Worm (Caenorhabditis elegans): ENCODE results near the gene F38B6.4.

F38B6.4 gene

DNA sequence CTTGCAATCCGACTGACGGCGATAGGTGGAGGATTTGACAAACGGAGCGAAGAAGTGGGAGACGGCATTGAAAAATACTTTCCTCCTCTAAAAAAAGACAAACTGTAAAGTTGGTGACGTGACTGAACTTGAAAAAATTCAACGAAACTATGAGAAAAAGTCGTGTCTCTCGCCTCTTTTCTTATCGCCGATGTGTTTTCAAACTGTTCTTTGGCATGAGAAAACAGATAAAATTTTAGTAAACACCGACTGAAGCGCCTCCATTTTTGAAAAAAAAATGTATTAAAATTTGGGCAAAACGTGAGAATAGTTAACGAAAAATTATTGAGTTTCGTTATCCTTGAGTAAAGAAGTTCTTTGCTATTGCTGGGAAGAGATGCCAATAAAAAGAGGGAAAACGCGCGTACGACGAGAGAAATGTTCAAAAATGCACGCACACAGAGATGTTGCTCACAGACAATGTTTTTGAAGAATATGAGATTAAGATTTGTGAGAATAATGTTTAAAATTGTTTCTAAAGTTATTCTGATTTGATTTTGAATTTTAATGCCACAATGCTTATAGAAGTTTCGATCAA lies 54.2 kb downstream of the F38B6.4 start (continued):
- TF ChIP-seq nhr-10 (tag; optimal IDR thresholded peaks at IDR 0.05) (no peak), R02D3.7 (tag; optimal IDR thresholded peaks at IDR 0.05) (no peak), ceh-28 (tag; optimal IDR thresholded peaks at IDR 0.05) (no peak), fos-1 (tag; optimal IDR thresholded peaks at IDR 0.05) (no peak), nhr-28 (tag; optimal IDR thresholded peaks at IDR 0.05) (no peak), mep-1 (tag; optimal IDR thresholded peaks at IDR 0.05) (peak; percentile 22), lin-39 (tag; optimal IDR thresholded peaks at IDR 0.05) (no peak), mes-2 (tag; optimal IDR thresholded peaks at IDR 0.05; ENCODE audit: poor library complexity, severe bottlenecking) (no peak), gei-8 (GFP tag; optimal IDR thresholded peaks at IDR 0.05) (no peak), lin-1 (GFP tag; IDR thresholded peaks at IDR 0.05) (no peak), daf-12 (tag; optimal IDR thresholded peaks at IDR 0.05) (no peak), hlh-11 (tag; optimal IDR thresholded peaks at IDR 0.05) (peak; percentile 54), jun-1 (tag; optimal IDR thresholded peaks at IDR 0.05) (no peak), F49E8.2 (tag; optimal IDR thresholded peaks at IDR 0.05; ENCODE audit: borderline replicate concordance) (no peak), zfp-2 (tag; optimal IDR thresholded peaks at IDR 0.05) (no peak), sdz-12 (GFP tag; optimal IDR thresholded peaks at IDR 0.05) (no peak), lin-13 (GFP tag; optimal IDR thresholded peaks at IDR 0.05) (no peak), cey-2 (tag; optimal IDR thresholded peaks at IDR 0.05; ENCODE audit: borderline replicate concordance, insufficient read depth) (no peak), dmd-8 (GFP tag; IDR thresholded peaks at IDR 0.05) (no peak), saeg-2 (GFP tag; IDR thresholded peaks at IDR 0.05) (no peak), mxl-2 (GFP tag; conservative IDR thresholded peaks at IDR 0.05) (no peak), ZK546.5 (tag; optimal IDR thresholded peaks at IDR 0.05) (no peak), tag-97 (GFP tag; IDR thresholded peaks at IDR 0.05) (no peak), snpc-4 (tag; optimal IDR thresholded peaks at IDR 0.05) (no peak), skn-1 (tag; optimal IDR thresholded peaks at IDR 0.05) (no peak), ces-1 (GFP tag; optimal IDR thresholded peaks at IDR 0.05) (peak; percentile 63), ceh-82 (tag; optimal IDR thresholded peaks at IDR 0.05) (no peak), madf-5 (GFP tag; IDR thresholded peaks at IDR 0.05) (no peak), arid-1 (GFP tag; conservative IDR thresholded peaks at IDR 0.05) (no peak), F37D6.2 (tag; optimal IDR thresholded peaks at IDR 0.05) (no peak), zip-2 (tag; optimal IDR thresholded peaks at IDR 0.05) (no peak), unc-62 (GFP tag; optimal IDR thresholded peaks at IDR 0.05 in 1 of 2) (no peak), unc-62 (tag; optimal IDR thresholded peaks at IDR 0.05) (no peak), F44E2.7 (GFP tag; IDR thresholded peaks at IDR 0.05) (no peak), daf-16 (GFP tag; optimal IDR thresholded peaks at IDR 0.05) (no peak), daf-16 (tag; optimal IDR thresholded peaks at IDR 0.05) (peak; percentile 81), hlh-30 (tag; optimal IDR thresholded peaks at IDR 0.05; ENCODE audit: insufficient read depth) (no peak), nhr-237 (tag; optimal IDR thresholded peaks at IDR 0.05) (no peak), nhr-48 (tag; optimal IDR thresholded peaks at IDR 0.05) (no peak), nhr-102 (tag; optimal IDR thresholded peaks at IDR 0.05) (no peak), hif-1 (tag; optimal IDR thresholded peaks at IDR 0.05) (peak in 1 of 2 experiments; percentile 95), daf-19 (GFP tag; conservative IDR thresholded peaks at IDR 0.05) (no peak), nhr-41 (GFP tag; IDR thresholded peaks at IDR 0.05) (no peak), Y48G9A.11 (GFP tag; IDR thresholded peaks at IDR 0.05) (no peak), hmg-1.1 (GFP tag; IDR thresholded peaks at IDR 0.05) (no peak), ceh-44 (GFP tag; IDR thresholded peaks at IDR 0.05) (no peak), snpc-1.2 (GFP tag; IDR thresholded peaks at IDR 0.05) (no peak), php-3 (GFP tag; IDR thresholded peaks at IDR 0.05) (no peak), ama-1 (optimal IDR thresholded peaks at IDR 0.05) (no peak)
